Fruit fly (Drosophila melanogaster): ENCODE measurements around the gene Ndf.

Ndf gene

dm6 chr2L:9989846-9990506, 13.7 kb upstream of the Ndf start (continued):
- peak; percentile 48 for TF ChIP-seq gem (tag; optimal IDR thresholded peaks at IDR 0.05)
- no peak for TF ChIP-seq run (tag; optimal IDR thresholded peaks at IDR 0.05)
- TF ChIP-seq CG10274 (GFP tag; optimal IDR thresholded peaks at IDR 0.05): no peak
- TF ChIP-seq CG43689 (GFP tag; IDR thresholded peaks at IDR 0.05): no peak
- no peak for TF ChIP-seq CG15011 (GFP tag; optimal IDR thresholded peaks at IDR 0.05)
- TF ChIP-seq Bteb2 (GFP tag; optimal IDR thresholded peaks at IDR 0.05): no peak
- TF ChIP-seq NFAT (GFP tag; IDR thresholded peaks at IDR 0.05): no peak
- TF ChIP-seq hbn (GFP tag; IDR thresholded peaks at IDR 0.05; ENCODE audit: partially characterized antibody): no peak
- no peak for TF ChIP-seq Hmr (GFP tag; optimal IDR thresholded peaks at IDR 0.05)
- TF ChIP-seq CG9727 (GFP tag; optimal IDR thresholded peaks at IDR 0.05): peak; percentile 76
- TF ChIP-seq unpg (GFP tag; optimal IDR thresholded peaks at IDR 0.05): peak; percentile 21
- TF ChIP-seq Aef1 (GFP tag; IDR thresholded peaks at IDR 0.05): no peak
- no peak for TF ChIP-seq Atf-2 (GFP tag; optimal IDR thresholded peaks at IDR 0.05)
- no peak for TF ChIP-seq scrt (GFP tag; optimal IDR thresholded peaks at IDR 0.05)
- TF ChIP-seq CG17361 (GFP tag; IDR thresholded peaks at IDR 0.05): 0 out of 3 replicates have a peak, but pooled peaks have one; percentile 25
- TF ChIP-seq CG16813 (GFP tag; IDR thresholded peaks at IDR 0.05; ENCODE audit: partially characterized antibody): no peak
- TF ChIP-seq Taf1 (GFP tag; IDR thresholded peaks at IDR 0.05): no peak
- TF ChIP-seq Dll (GFP tag; IDR thresholded peaks at IDR 0.05; ENCODE audit: partially characterized antibody): no peak
- no peak for TF ChIP-seq CG1832 (GFP tag; optimal IDR thresholded peaks at IDR 0.05)
- no peak for TF ChIP-seq CG12071 (GFP tag; optimal IDR thresholded peaks at IDR 0.05)
- TF ChIP-seq CG1233 (GFP tag; optimal IDR thresholded peaks at IDR 0.05): no peak
- peak; percentile 45 for TF ChIP-seq gsb-n (tag; optimal IDR thresholded peaks at IDR 0.05)
- TF ChIP-seq CG6689 (GFP tag; IDR thresholded peaks at IDR 0.05): no peak
- no peak for TF ChIP-seq CG31365 (tag; optimal IDR thresholded peaks at IDR 0.05)
- TF ChIP-seq CG8290 (GFP tag; optimal IDR thresholded peaks at IDR 0.05): no peak
- no peak for TF ChIP-seq CG8290 (tag; optimal IDR thresholded peaks at IDR 0.05)
- TF ChIP-seq CG8765 (GFP tag; IDR thresholded peaks at IDR 0.05): peak; percentile 14; the same call in 1 of the 2 replicates
- peak; percentile 95 for TF ChIP-seq ac (GFP tag; optimal IDR thresholded peaks at IDR 0.05)
- TF ChIP-seq ewg (GFP tag; optimal IDR thresholded peaks at IDR 0.05): peak; percentile 0
- TF ChIP-seq CG11247 (GFP tag; IDR thresholded peaks at IDR 0.05): no peak
- TF ChIP-seq HHEX (GFP tag; optimal IDR thresholded peaks at IDR 0.05): no peak
- no peak for TF ChIP-seq CG13123 (GFP tag; optimal IDR thresholded peaks at IDR 0.05)
- no peak for TF ChIP-seq bbx (GFP tag; IDR thresholded peaks at IDR 0.05; ENCODE audit: partially characterized antibody)
- TF ChIP-seq chinmo (GFP tag; IDR thresholded peaks at IDR 0.05; ENCODE audit: partially characterized antibody): no peak
- no peak for TF ChIP-seq CG7839 (tag; optimal IDR thresholded peaks at IDR 0.05)
- TF ChIP-seq Camta (GFP tag; optimal IDR thresholded peaks at IDR 0.05): no peak
- TF ChIP-seq Hsf (GFP tag; optimal IDR thresholded peaks at IDR 0.05): no peak
- TF ChIP-seq CG4707 (GFP tag; optimal IDR thresholded peaks at IDR 0.05): no peak
- TF ChIP-seq CG6791 (GFP tag; IDR thresholded peaks at IDR 0.05; ENCODE audit: partially characterized antibody): 0 out of 3 replicates have a peak, but pooled peaks have one; percentile 12
- TF ChIP-seq CG8089 (GFP tag; optimal IDR thresholded peaks at IDR 0.05): no peak
- no peak for TF ChIP-seq kni (GFP tag; optimal IDR thresholded peaks at IDR 0.05)
- no peak for TF ChIP-seq ap (GFP tag; IDR thresholded peaks at IDR 0.05)
- no peak for TF ChIP-seq twi (tag; optimal IDR thresholded peaks at IDR 0.05)
- TF ChIP-seq HLH54F (GFP tag; optimal IDR thresholded peaks at IDR 0.05): no peak
- no peak for TF ChIP-seq CTCF (GFP tag; optimal IDR thresholded peaks at IDR 0.05)
- peak; percentile 59 for TF ChIP-seq CG10979 (tag; optimal IDR thresholded peaks at IDR 0.05)
- no peak for TF ChIP-seq tll (GFP tag; optimal IDR thresholded peaks at IDR 0.05)
- no peak for TF ChIP-seq Blimp-1 (GFP tag; optimal IDR thresholded peaks at IDR 0.05)
- TF ChIP-seq knrl (GFP tag; IDR thresholded peaks at IDR 0.05; ENCODE audit: partially characterized antibody): no peak
- TF ChIP-seq lbe (GFP tag; optimal IDR thresholded peaks at IDR 0.05): no peak
